Worm (Caenorhabditis elegans) whole organism, L4 larva: ENCODE results near the gene wago-4.
A peak's percentile ranks its signal among the peaks of the same experiment; 100 is the strongest.

Experiments used
- D1046.2 ChIP-seq: fragments of 200-800 bp; sonication (Bioruptor generic); IDR thresholded peaks from 2 replicates; pipeline ENCODE4 v1.3.6; 2022; ENCODE audit warnings: missing genetic modification characterization, missing compliant biosample characterization
- F10B5.3 ChIP-seq: sonication (generic microtip); optimal IDR thresholded peaks from 2 replicates; lab custom pipeline; 2016; ENCODE audit warnings: mild to moderate bottlenecking, missing genetic modification characterization, missing compliant biosample characterization
- F49E8.2 ChIP-seq: sonication (generic microtip); optimal IDR thresholded peaks from 2 replicates; lab custom pipeline; 2016; ENCODE audit warnings: missing compliant biosample characterization, mild to moderate bottlenecking, missing genetic modification characterization, borderline replicate concordance
- T26A8.4 ChIP-seq: fragments of 200-800 bp; sonication (Bioruptor generic); IDR thresholded peaks from 2 replicates; pipeline ENCODE4 v1.3.6; 2022; ENCODE audit warnings: missing genetic modification characterization, missing compliant biosample characterization
- Y5F2A.4 ChIP-seq: fragments of 200-800 bp; sonication (Bioruptor generic); optimal IDR thresholded peaks from 2 replicates; lab custom pipeline; 2018; ENCODE audit warnings: mild to moderate bottlenecking, missing genetic modification characterization, missing compliant biosample characterization
- aha-1 ChIP-seq: fragments of 150-350 bp; peaks from one replicate; lab custom pipeline; 2014; ENCODE audit warnings: missing biosample characterization, missing genetic modification characterization
- aly-2 ChIP-seq: sonication (generic microtip); optimal IDR thresholded peaks from 2 replicates; lab custom pipeline; 2018; ENCODE audit warnings: missing biosample characterization, missing genetic modification characterization
- ama-1 ChIP-seq: fragments of 150-350 bp; optimal IDR thresholded peaks from 2 replicates; lab custom pipeline; 2014; ENCODE audit warnings: inconsistent platforms, mixed read lengths
- arid-1 ChIP-seq: fragments of 200-800 bp; sonication (Bioruptor generic); conservative IDR thresholded peaks from 2 replicates; pipeline ENCODE4 v1.3.6; 2022; ENCODE audit warnings: missing genetic modification reagents, missing genetic modification characterization, missing compliant biosample characterization
- ceh-20 ChIP-seq: fragments of 200-800 bp; sonication (Bioruptor generic); IDR thresholded peaks from 2 replicates; pipeline ENCODE4 v1.3.6; 2022; ENCODE audit warnings: missing genetic modification reagents, missing genetic modification characterization, missing compliant biosample characterization
- cey-2 ChIP-seq: sonication (generic microtip); optimal IDR thresholded peaks from 3 replicates; lab custom pipeline; 2017; ENCODE audit warnings: missing genetic modification characterization, mild to moderate bottlenecking, missing compliant biosample characterization, antibody characterized with exemption, borderline replicate concordance; ENCODE audit not compliant: insufficient read depth
- daf-16 ChIP-seq, 3 experiments: sonication (generic microtip); optimal IDR thresholded peaks; 2 replicates each; lab custom pipeline; 2016 to 2017; ENCODE audit warnings: missing genetic modification characterization in 3 of 3, missing genetic modification reagents in 3 of 3, mild to moderate bottlenecking in 2 of 3, missing compliant biosample characterization in 2 of 3, missing biosample characterization in 1 of 3, moderate library complexity in 1 of 3
- dmd-6 ChIP-seq: fragments of 200-800 bp; sonication (Bioruptor generic); IDR thresholded peaks from 2 replicates; pipeline ENCODE4 v1.3.6; 2022; ENCODE audit warnings: missing genetic modification reagents, missing genetic modification characterization, missing compliant biosample characterization
- dpl-1 ChIP-seq: fragments of 150-350 bp; optimal IDR thresholded peaks from 2 replicates; lab custom pipeline; 2014; ENCODE audit warnings: missing biosample characterization, missing genetic modification reagents, missing genetic modification characterization
- fkh-10 ChIP-seq: fragments of 150-350 bp; optimal IDR thresholded peaks from 2 replicates; lab custom pipeline; 2014; ENCODE audit warnings: missing biosample characterization, missing genetic modification reagents, missing genetic modification characterization
- fos-1 ChIP-seq: fragments of 150-350 bp; optimal IDR thresholded peaks from 2 replicates; lab custom pipeline; 2014; ENCODE audit warnings: missing biosample characterization, missing genetic modification characterization
- hlh-11 ChIP-seq: fragments of 200-800 bp; sonication (Bioruptor generic); optimal IDR thresholded peaks from 2 replicates; lab custom pipeline; 2018; ENCODE audit warnings: mild to moderate bottlenecking, missing genetic modification characterization, missing compliant biosample characterization
- jun-1 ChIP-seq: fragments of 150-350 bp; optimal IDR thresholded peaks from 2 replicates; lab custom pipeline; 2014; ENCODE audit warnings: missing biosample characterization, missing genetic modification reagents, missing genetic modification characterization
- lin-1 ChIP-seq: fragments of 200-800 bp; sonication (Bioruptor generic); IDR thresholded peaks from 2 replicates; pipeline ENCODE4 v1.3.6; 2022; ENCODE audit warnings: missing genetic modification reagents, missing genetic modification characterization, missing compliant biosample characterization
- lin-13 ChIP-seq: fragments of 150-350 bp; optimal IDR thresholded peaks from 2 replicates; lab custom pipeline; 2014; ENCODE audit warnings: missing biosample characterization, missing genetic modification reagents, missing genetic modification characterization
- lin-15B ChIP-seq: fragments of 150-350 bp; sonication (generic microtip); optimal IDR thresholded peaks from 3 replicates; lab custom pipeline; 2014; ENCODE audit warnings: missing biosample characterization, missing genetic modification characterization
- lin-29 ChIP-seq: fragments of 200-800 bp; sonication (Bioruptor generic); IDR thresholded peaks from 2 replicates; pipeline ENCODE4 v1.3.6; 2022; ENCODE audit warnings: missing genetic modification reagents, missing genetic modification characterization, missing compliant biosample characterization
- mdl-1 ChIP-seq, 2 experiments: fragments of 150-350 bp in 1 of 2; sonication (generic microtip) in 1 of 2; optimal IDR thresholded peaks; 2 replicates each; lab custom pipeline; 2014 to 2017; ENCODE audit warnings: missing biosample characterization in 2 of 2, missing genetic modification characterization in 2 of 2
- mdt-29 ChIP-seq: fragments of 200-800 bp; sonication (Bioruptor generic); IDR thresholded peaks from 2 replicates; pipeline ENCODE4 v1.3.6; 2022; ENCODE audit warnings: missing genetic modification reagents, missing genetic modification characterization, missing compliant biosample characterization
- mep-1 ChIP-seq: fragments of 150-350 bp; sonication (generic microtip); optimal IDR thresholded peaks from 3 replicates; lab custom pipeline; 2014; ENCODE audit warnings: missing biosample characterization, missing genetic modification characterization
- mxl-3 ChIP-seq: fragments of 200-800 bp; sonication (Bioruptor generic); optimal IDR thresholded peaks from 2 replicates; lab custom pipeline; 2018; ENCODE audit warnings: mild to moderate bottlenecking, missing genetic modification characterization, missing compliant biosample characterization
- nhr-11 ChIP-seq: fragments of 150-350 bp; optimal IDR thresholded peaks from 2 replicates; lab custom pipeline; 2014; ENCODE audit warnings: missing biosample characterization, missing genetic modification characterization
- nhr-41 ChIP-seq: fragments of 200-800 bp; sonication (Bioruptor generic); IDR thresholded peaks from 2 replicates; pipeline ENCODE4 v1.3.6; 2022; ENCODE audit warnings: missing genetic modification reagents, missing genetic modification characterization, missing compliant biosample characterization
- nhr-48 ChIP-seq: sonication (generic microtip); optimal IDR thresholded peaks from 2 replicates; lab custom pipeline; 2016; ENCODE audit warnings: mild to moderate bottlenecking, missing genetic modification characterization, missing compliant biosample characterization
- nhr-6 ChIP-seq: fragments of 150-350 bp; optimal IDR thresholded peaks from 2 replicates; lab custom pipeline; 2014; ENCODE audit warnings: missing biosample characterization, missing genetic modification characterization
- pha-4 ChIP-seq, 2 experiments: fragments of 150-350 bp in 1 of 2; fragments of 200-800 bp in 1 of 2; sonication (Bioruptor generic) in 1 of 2; IDR thresholded peaks in 1 of 2; optimal IDR thresholded peaks in 1 of 2; 2 replicates each; pipeline versions ENCODE4 v1.3.6 to Lab custom; 2014 to 2022; ENCODE audit warnings: missing genetic modification characterization in 2 of 2, missing genetic modification reagents in 2 of 2, missing biosample characterization in 1 of 2, missing compliant biosample characterization in 1 of 2
- rbr-2 ChIP-seq: sonication (generic microtip); optimal IDR thresholded peaks from 2 replicates; lab custom pipeline; 2016; ENCODE audit warnings: missing genotype, missing genetic modification characterization, missing compliant biosample characterization
- spr-1 ChIP-seq: sonication (generic microtip); optimal IDR thresholded peaks from 2 replicates; lab custom pipeline; 2016; ENCODE audit warnings: mild to moderate bottlenecking, missing genetic modification characterization, missing compliant biosample characterization
- spr-3 ChIP-seq: fragments of 200-800 bp; sonication (Bioruptor generic); optimal IDR thresholded peaks from 2 replicates; lab custom pipeline; 2018; ENCODE audit warnings: mild to moderate bottlenecking, missing genetic modification characterization, missing compliant biosample characterization
- tag-97 ChIP-seq: fragments of 200-800 bp; sonication (Bioruptor generic); IDR thresholded peaks from 2 replicates; pipeline ENCODE4 v1.3.6; 2022; ENCODE audit warnings: missing genetic modification characterization, missing compliant biosample characterization
- unc-130 ChIP-seq: sonication (generic microtip); optimal IDR thresholded peaks from 2 replicates; lab custom pipeline; 2016; ENCODE audit warnings: missing genetic modification reagents, missing genetic modification characterization, missing compliant biosample characterization

wago-4 gene

ce11 chrII:12961743-12962142 is 42.4 kb downstream of the wago-4 start:
- no peak for TF ChIP-seq nhr-6
- TF ChIP-seq dpl-1 (GFP tag; lab: Kevin White, UChicago) = no peak
- TF ChIP-seq aha-1 = peak; percentile 86
- no peak for TF ChIP-seq daf-16 (GFP tag; optimal IDR thresholded peaks at IDR 0.05; lab: Kevin White, UChicago)
- TF ChIP-seq daf-16 (tag; optimal IDR thresholded peaks at IDR 0.05; lab: Kevin White, UChicago) = no peak
- TF ChIP-seq unc-130 (GFP tag; lab: Kevin White, UChicago) = no peak
- no peak for TF ChIP-seq mdl-1 (tag; optimal IDR thresholded peaks at IDR 0.05; lab: Kevin White, UChicago)

- TF ChIP-seq ceh-20 (GFP tag; lab: Robert Waterston, UW) = no peak
- TF ChIP-seq dmd-6 (GFP tag; lab: Robert Waterston, UW) = no peak
- TF ChIP-seq tag-97 (GFP tag; lab: Robert Waterston, UW) = no peak
- no peak for TF ChIP-seq lin-13
- TF ChIP-seq unc-130 (GFP tag; lab: Kevin White, UChicago) = no peak
- no peak for TF ChIP-seq daf-16 (GFP tag; optimal IDR thresholded peaks at IDR 0.05; lab: Kevin White, UChicago)
- TF ChIP-seq daf-16 (tag; optimal IDR thresholded peaks at IDR 0.05; lab: Kevin White, UChicago) = no peak
- no peak for TF ChIP-seq cey-2
- no peak for TF ChIP-seq aly-2 (tag; lab: Kevin White, UChicago)
- TF ChIP-seq mep-1 (tag; lab: Kevin White, UChicago) = no peak
- TF ChIP-seq nhr-48 (tag; lab: Kevin White, UChicago) = no peak
- no peak for TF ChIP-seq lin-1 (GFP tag; lab: Robert Waterston, UW)
- TF ChIP-seq pha-4 (GFP tag; IDR thresholded peaks at IDR 0.05; lab: Robert Waterston, UW) = no peak
- no peak for TF ChIP-seq pha-4 (tag; optimal IDR thresholded peaks at IDR 0.05; lab: Kevin White, UChicago)
- TF ChIP-seq arid-1 = no peak
- TF ChIP-seq fos-1 (tag; lab: Kevin White, UChicago) = no peak
- no peak for TF ChIP-seq Y5F2A.4 (GFP tag; lab: Kevin White, UChicago)
- no peak for TF ChIP-seq lin-29 (GFP tag; lab: Robert Waterston, UW)
- no peak for TF ChIP-seq mdt-29 (GFP tag; lab: Robert Waterston, UW)
- TF ChIP-seq nhr-41 = no peak
These were observed 45.8 kb downstream of the wago-4 start for ce11 chrII:12965138-12965537.

- no peak for TF ChIP-seq rbr-2 (tag; lab: Kevin White, UChicago)
- no peak for TF ChIP-seq spr-3 (GFP tag; lab: Kevin White, UChicago)
- TF ChIP-seq fkh-10 = no peak
- no peak for TF ChIP-seq spr-1 (tag; lab: Kevin White, UChicago)
- TF ChIP-seq F49E8.2 = no peak
- TF ChIP-seq T26A8.4 = no peak
- no peak for TF ChIP-seq F10B5.3 (tag; lab: Kevin White, UChicago)
- TF ChIP-seq, all 104 proteins: peak for 0
These were observed 46.0 kb downstream of the wago-4 start, which contains the start of gene ptr-18 for ce11 chrII:12965538-12965588. Gene ptr-18 (plus strand): TSS chrII:12965546.

- TF ChIP-seq ama-1 (lab: Kevin White, UChicago) (no peak), hlh-11 (tag; lab: Kevin White, UChicago) (peak; percentile 45), mxl-3 (GFP tag; lab: Kevin White, UChicago) (peak; percentile 44), D1046.2 (GFP tag; lab: Robert Waterston, UW) (no peak), lin-15B (tag; lab: Kevin White, UChicago) (no peak)
These were observed 46.2 kb downstream of the wago-4 start for ce11 chrII:12965589-12965988.

ce11 chrII:12966274-12966673 is 46.9 kb downstream of the wago-4 start:
- TF ChIP-seq cey-2 (no peak), aha-1 (peak; percentile 6), fkh-10 (no peak), nhr-11 (no peak), jun-1 (tag; lab: Kevin White, UChicago) (no peak)
- TF ChIP-seq, all 104 proteins: peak for 1
